Worm (Caenorhabditis elegans): ENCODE results near the gene prk-2.

DNA sequence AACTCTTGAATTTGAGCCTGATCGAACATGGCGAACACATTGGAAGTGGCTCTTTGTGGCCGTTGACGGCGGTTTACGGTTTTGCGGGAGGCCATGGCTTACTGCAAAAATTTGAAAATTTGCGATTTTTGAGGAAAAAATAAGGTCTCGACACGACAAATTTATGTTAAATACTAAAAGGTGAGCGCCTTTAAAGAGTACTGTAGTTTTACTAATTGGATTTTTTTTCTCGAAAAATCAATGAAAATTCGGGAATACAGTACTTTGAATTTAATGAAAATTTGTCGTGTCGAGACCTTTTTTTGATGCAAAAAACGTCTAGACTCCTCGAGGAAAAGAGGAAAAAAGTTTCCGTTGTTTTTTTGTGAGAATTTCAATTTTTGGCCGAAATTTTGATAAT is 23.7 kb upstream of the prk-2 start, which contains the start of gene mlc-4:
- no peak for TF ChIP-seq nhr-11 (tag; optimal IDR thresholded peaks at IDR 0.05)
- no peak for TF ChIP-seq lin-13 (GFP tag; optimal IDR thresholded peaks at IDR 0.05)
- no peak for TF ChIP-seq zag-1 (tag; optimal IDR thresholded peaks at IDR 0.05)
- TF ChIP-seq F37D6.2 (tag; optimal IDR thresholded peaks at IDR 0.05): no peak
